Worm (Caenorhabditis elegans) whole organism, young adult: ENCODE results near the gene ZK546.2.

ENCODE experiments used
- B0261.1 ChIP-seq: sonication (generic microtip); optimal IDR thresholded peaks from 2 replicates; lab custom pipeline; 2016; ENCODE audit warnings: mild to moderate bottlenecking, missing genetic modification characterization, moderate library complexity, missing compliant biosample characterization
- D2030.7 ChIP-seq: fragments of 200-800 bp; sonication (Bioruptor generic); IDR thresholded peaks from 2 replicates; pipeline ENCODE4 v1.3.6; 2022; ENCODE audit warnings: missing genetic modification reagents, missing genetic modification characterization, missing compliant biosample characterization
- F33H1.4 ChIP-seq: fragments of 200-800 bp; sonication (Bioruptor generic); IDR thresholded peaks from 2 replicates; pipeline ENCODE4 v1.3.6; 2022; ENCODE audit warnings: missing genetic modification reagents, missing genetic modification characterization, missing compliant biosample characterization
- F37B4.10 ChIP-seq: fragments of 200-800 bp; sonication (Bioruptor generic); IDR thresholded peaks from 2 replicates; pipeline ENCODE4 v1.3.6; 2022; ENCODE audit warnings: missing genetic modification characterization, missing compliant biosample characterization
- F49E8.2 ChIP-seq: sonication (generic microtip); optimal IDR thresholded peaks from 3 replicates; lab custom pipeline; 2017; ENCODE audit warnings: missing genetic modification characterization, mild to moderate bottlenecking, missing compliant biosample characterization, antibody characterized with exemption, moderate library complexity; ENCODE audit not compliant: insufficient read depth
- F57A8.1 ChIP-seq: fragments of 200-800 bp; sonication (Bioruptor generic); optimal IDR thresholded peaks from 2 replicates; lab custom pipeline; 2018; ENCODE audit warnings: mild to moderate bottlenecking, missing genetic modification characterization, moderate library complexity, missing compliant biosample characterization
- K12H6.12 ChIP-seq: fragments of 200-800 bp; sonication (Bioruptor generic); optimal IDR thresholded peaks from 2 replicates; lab custom pipeline; 2018; ENCODE audit warnings: mild to moderate bottlenecking, missing genetic modification characterization, missing compliant biosample characterization
- T07F8.4 ChIP-seq: sonication (generic microtip); optimal IDR thresholded peaks from 2 replicates; lab custom pipeline; 2016; ENCODE audit warnings: mild to moderate bottlenecking, missing genetic modification characterization, moderate library complexity, missing compliant biosample characterization
- T26A5.8 ChIP-seq: sonication (generic microtip); optimal IDR thresholded peaks from 2 replicates; lab custom pipeline; 2016; ENCODE audit warnings: missing genetic modification characterization, missing compliant biosample characterization
- Y67H2A.10 ChIP-seq: fragments of 200-800 bp; sonication (Bioruptor generic); conservative IDR thresholded peaks from 2 replicates; pipeline ENCODE4 v1.3.6; 2022; ENCODE audit warnings: missing genetic modification reagents, missing genetic modification characterization, missing compliant biosample characterization
- ZK185.1 ChIP-seq: sonication (generic microtip); optimal IDR thresholded peaks from 2 replicates; lab custom pipeline; 2016; ENCODE audit warnings: mild to moderate bottlenecking, missing genetic modification characterization, missing compliant biosample characterization; ENCODE audit not compliant: poor library complexity, severe bottlenecking
- akir-1 ChIP-seq: fragments of 200-800 bp; sonication (Bioruptor generic); optimal IDR thresholded peaks from 2 replicates; lab custom pipeline; 2018; ENCODE audit warnings: mild to moderate bottlenecking, missing genetic modification characterization, moderate library complexity, missing compliant biosample characterization
- atf-7 ChIP-seq: sonication (generic microtip); optimal IDR thresholded peaks from 2 replicates; lab custom pipeline; 2017; ENCODE audit warnings: mild to moderate bottlenecking, missing genetic modification characterization, missing compliant biosample characterization
- cebp-2 ChIP-seq: fragments of 200-800 bp; sonication (Bioruptor generic); IDR thresholded peaks from 2 replicates; pipeline ENCODE4 v1.3.6; 2022; ENCODE audit warnings: missing genetic modification characterization, missing compliant biosample characterization
- ceh-27 ChIP-seq: fragments of 200-800 bp; sonication (Bioruptor generic); optimal IDR thresholded peaks from 2 replicates; lab custom pipeline; 2018; ENCODE audit warnings: mild to moderate bottlenecking, missing genetic modification characterization, moderate library complexity, missing compliant biosample characterization
- ceh-91 ChIP-seq: fragments of 200-800 bp; sonication (Bioruptor generic); IDR thresholded peaks from 2 replicates; pipeline ENCODE4 v1.3.6; 2022; ENCODE audit warnings: missing genetic modification reagents, missing genetic modification characterization, missing compliant biosample characterization
- dox-1 ChIP-seq: fragments of 200-800 bp; sonication (Bioruptor generic); IDR thresholded peaks from 2 replicates; pipeline ENCODE4 v1.3.6; 2022; ENCODE audit warnings: missing genetic modification reagents, missing genetic modification characterization, missing compliant biosample characterization
- efl-1 ChIP-seq: fragments of 150-350 bp; optimal IDR thresholded peaks from 2 replicates; lab custom pipeline; 2014; ENCODE audit warnings: missing biosample characterization, missing genetic modification reagents, missing genetic modification characterization
- ets-4 ChIP-seq: fragments of 200-800 bp; sonication (Bioruptor generic); optimal IDR thresholded peaks from 2 replicates; lab custom pipeline; 2018; ENCODE audit warnings: mild to moderate bottlenecking, missing genetic modification characterization, missing compliant biosample characterization
- gei-17 ChIP-seq: fragments of 200-800 bp; sonication (Bioruptor generic); optimal IDR thresholded peaks from 2 replicates; lab custom pipeline; 2018; ENCODE audit warnings: mild to moderate bottlenecking, missing genetic modification characterization, missing compliant biosample characterization
- him-1 ChIP-seq: sonication (generic microtip); optimal IDR thresholded peaks from 2 replicates; lab custom pipeline; 2016; ENCODE audit warnings: missing genotype, missing genetic modification reagents, missing genetic modification characterization, missing compliant biosample characterization
- hlh-12 ChIP-seq: sonication (generic microtip); optimal IDR thresholded peaks from 2 replicates; lab custom pipeline; 2016; ENCODE audit warnings: missing genetic modification characterization, missing compliant biosample characterization
- hsf-1 ChIP-seq: fragments of 200-800 bp; sonication (Bioruptor generic); IDR thresholded peaks from 2 replicates; pipeline ENCODE4 v1.3.6; 2022; ENCODE audit warnings: missing genetic modification reagents, missing genetic modification characterization, missing compliant biosample characterization
- lin-54 ChIP-seq: fragments of 200-800 bp; sonication (Bioruptor generic); optimal IDR thresholded peaks from 2 replicates; lab custom pipeline; 2018; ENCODE audit warnings: mild to moderate bottlenecking, missing genetic modification characterization, missing compliant biosample characterization
- lsl-1 ChIP-seq: fragments of 200-800 bp; sonication (Bioruptor generic); optimal IDR thresholded peaks from 2 replicates; lab custom pipeline; 2018; ENCODE audit warnings: mild to moderate bottlenecking, missing genetic modification characterization, moderate library complexity, missing compliant biosample characterization
- lsy-27 ChIP-seq: sonication (generic microtip); optimal IDR thresholded peaks from 2 replicates; lab custom pipeline; 2017; ENCODE audit warnings: missing genetic modification characterization, mild to moderate bottlenecking, missing compliant biosample characterization, antibody characterized with exemption, missing genotype, borderline replicate concordance; ENCODE audit not compliant: insufficient read depth
- madf-6 ChIP-seq: fragments of 200-800 bp; sonication (Bioruptor generic); IDR thresholded peaks from 2 replicates; pipeline ENCODE4 v1.3.6; 2022; ENCODE audit warnings: missing genetic modification reagents, missing genetic modification characterization, missing compliant biosample characterization
- madf-8 ChIP-seq: fragments of 200-800 bp; sonication (Bioruptor generic); conservative IDR thresholded peaks from 2 replicates; pipeline ENCODE4 v1.3.6; 2022; ENCODE audit warnings: missing genetic modification reagents, missing genetic modification characterization, missing compliant biosample characterization
- mcd-1 ChIP-seq: fragments of 200-800 bp; sonication (Bioruptor generic); IDR thresholded peaks from 2 replicates; pipeline ENCODE4 v1.3.6; 2022; ENCODE audit warnings: missing genetic modification reagents, missing genetic modification characterization, missing compliant biosample characterization
- mes-4 ChIP-seq: sonication (generic microtip); optimal IDR thresholded peaks from 2 replicates; lab custom pipeline; 2016; ENCODE audit warnings: missing genotype, missing genetic modification characterization, missing compliant biosample characterization
- mxl-1 ChIP-seq: sonication (generic microtip); optimal IDR thresholded peaks from 2 replicates; lab custom pipeline; 2016; ENCODE audit warnings: missing genetic modification characterization, missing compliant biosample characterization
- rcor-1 ChIP-seq: fragments of 200-800 bp; sonication (Bioruptor generic); IDR thresholded peaks from 2 replicates; pipeline ENCODE4 v1.3.6; 2022; ENCODE audit warnings: missing genetic modification reagents, missing genetic modification characterization, missing compliant biosample characterization
- rec-8 ChIP-seq, 2 experiments: sonication (generic microtip); optimal IDR thresholded peaks; 2 replicates each; lab custom pipeline; 2016; ENCODE audit warnings: mild to moderate bottlenecking in 2 of 2, missing genetic modification characterization in 2 of 2, missing genetic modification reagents in 2 of 2, missing genotype in 2 of 2, missing biosample characterization in 1 of 2, missing compliant biosample characterization in 1 of 2, moderate library complexity in 1 of 2
- sdz-38 ChIP-seq: sonication (generic microtip); optimal IDR thresholded peaks from 2 replicates; lab custom pipeline; 2016; ENCODE audit warnings: missing genotype, missing genetic modification characterization, missing compliant biosample characterization
- snpc-1.3 ChIP-seq: sonication (generic microtip); optimal IDR thresholded peaks from 2 replicates; lab custom pipeline; 2017; ENCODE audit warnings: missing genetic modification characterization, mild to moderate bottlenecking, missing compliant biosample characterization, antibody characterized with exemption, moderate library complexity, missing genotype, missing genetic modification reagents; ENCODE audit not compliant: insufficient read depth
- snpc-3.4 ChIP-seq: sonication (generic microtip); optimal IDR thresholded peaks from 2 replicates; lab custom pipeline; 2017; ENCODE audit warnings: missing genetic modification characterization, mild to moderate bottlenecking, missing compliant biosample characterization, antibody characterized with exemption, moderate library complexity, missing genotype, missing genetic modification reagents
- tbp1 ChIP-seq: fragments of 200-800 bp; sonication (Bioruptor generic); optimal IDR thresholded peaks from 2 replicates; lab custom pipeline; 2018; ENCODE audit warnings: mild to moderate bottlenecking, missing genetic modification characterization, missing compliant biosample characterization
- tlf-1 ChIP-seq: fragments of 200-800 bp; sonication (Bioruptor generic); optimal IDR thresholded peaks from 2 replicates; lab custom pipeline; 2018; ENCODE audit warnings: mild to moderate bottlenecking, missing genetic modification characterization, missing compliant biosample characterization
- xnd-1 ChIP-seq: sonication (generic microtip); optimal IDR thresholded peaks from 2 replicates; lab custom pipeline; 2016; ENCODE audit warnings: missing genotype, missing genetic modification reagents, missing genetic modification characterization, missing compliant biosample characterization
- zim-3 ChIP-seq: sonication (generic microtip); optimal IDR thresholded peaks from 2 replicates; lab custom pipeline; 2017; ENCODE audit warnings: mild to moderate bottlenecking, missing genetic modification characterization, moderate library complexity, missing compliant biosample characterization
- ztf-22 ChIP-seq: fragments of 200-800 bp; sonication (Bioruptor generic); optimal IDR thresholded peaks from 2 replicates; lab custom pipeline; 2018; ENCODE audit warnings: mild to moderate bottlenecking, missing genetic modification characterization, moderate library complexity, missing compliant biosample characterization

The ZK546.2 gene

DNA sequence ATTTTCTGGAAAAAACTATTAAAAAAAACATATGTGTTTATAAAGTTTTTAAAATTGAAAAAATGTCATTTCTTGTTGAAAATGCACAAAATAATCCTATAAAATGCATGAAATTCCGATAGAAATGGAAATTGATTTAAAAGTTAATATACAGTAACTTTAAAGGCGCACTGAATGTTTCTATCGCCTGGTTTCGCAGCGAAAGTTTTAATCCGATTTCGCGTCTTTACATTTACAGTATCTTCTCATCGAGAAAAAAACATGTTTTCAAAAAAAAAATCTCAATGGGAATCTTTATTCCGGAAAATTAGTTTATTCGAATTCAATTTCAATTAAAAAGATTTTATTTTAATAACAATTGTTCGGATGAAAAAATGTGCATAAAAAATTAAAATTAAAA lies 31.6 kb upstream of the ZK546.2 start, which contains the start of gene R05F9.11:
TSS of gene R05F9.11 (minus strand) at position 5 of the 400 bp plus-strand sequence.
- peak; percentile 43 for TF ChIP-seq F49E8.2 (tag; lab: Kevin White, UChicago)
- peak; percentile 27 for TF ChIP-seq efl-1 (GFP tag; lab: Kevin White, UChicago)
- TF ChIP-seq lin-54 (GFP tag; lab: Kevin White, UChicago): peak; percentile 45
- no peak for TF ChIP-seq gei-17 (GFP tag; lab: Kevin White, UChicago)
- peak; percentile 42 for TF ChIP-seq tbp1 (GFP tag; lab: Kevin White, UChicago)
- TF ChIP-seq K12H6.12 (tag; lab: Kevin White, UChicago): no peak
- TF ChIP-seq T07F8.4 (tag; lab: Kevin White, UChicago): no peak
- no peak for TF ChIP-seq ztf-22
- TF ChIP-seq xnd-1 (tag; lab: Kevin White, UChicago): peak; percentile 90
- TF ChIP-seq F33H1.4 (GFP tag; lab: Robert Waterston, UW): peak; percentile 95
- no peak for TF ChIP-seq ets-4 (GFP tag; lab: Kevin White, UChicago)
- peak; percentile 87 for TF ChIP-seq madf-8
- no peak for TF ChIP-seq ZK185.1 (tag; lab: Kevin White, UChicago)
- TF ChIP-seq mcd-1: 0 out of 2 replicates have a peak, but pooled peaks have one; percentile 18
- TF ChIP-seq hsf-1: 0 out of 2 replicates have a peak, but pooled peaks have one; percentile 40
- peak; percentile 94 for TF ChIP-seq lsl-1 (GFP tag; lab: Kevin White, UChicago)
- TF ChIP-seq him-1 (tag; lab: Kevin White, UChicago): peak; percentile 79
- TF ChIP-seq snpc-1.3 (tag; lab: Kevin White, UChicago): no peak
- 0 out of 2 replicates have a peak, but pooled peaks have one; percentile 11 for TF ChIP-seq rcor-1
- peak; percentile 4 for TF ChIP-seq tlf-1 (GFP tag; lab: Kevin White, UChicago)
- peak; percentile 66 for TF ChIP-seq D2030.7 (GFP tag; lab: Robert Waterston, UW)
- TF ChIP-seq madf-6: peak; percentile 93
- no peak for TF ChIP-seq ceh-27 (GFP tag; lab: Kevin White, UChicago)
- 0 out of 2 replicates have a peak, but pooled peaks have one; percentile 52 for TF ChIP-seq ceh-91 (GFP tag; lab: Robert Waterston, UW)

DNA sequence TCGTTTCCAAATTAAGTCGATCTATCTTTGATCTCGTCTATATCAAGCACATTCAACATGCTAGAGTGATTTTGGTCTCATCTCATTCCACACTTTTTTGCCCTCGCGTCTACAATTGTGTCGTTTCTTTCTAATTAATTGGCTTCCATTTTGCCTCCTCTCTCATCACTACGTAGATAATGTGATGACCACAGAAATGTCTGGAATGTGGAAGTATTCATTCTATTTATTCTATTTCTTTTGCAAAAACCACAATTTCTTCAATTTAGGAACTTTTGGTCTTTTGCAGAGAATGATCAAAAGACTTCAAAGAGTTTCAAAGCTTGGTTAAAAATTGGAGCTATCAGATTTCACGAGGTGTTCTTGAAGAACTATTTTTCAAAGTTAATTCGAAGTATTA lies 30.3 kb upstream of the ZK546.2 start:
- TF ChIP-seq hlh-12 (no peak), snpc-3.4 (no peak), ets-4 (GFP tag; lab: Kevin White, UChicago) (no peak), mxl-1 (tag; lab: Kevin White, UChicago) (no peak), zim-3 (tag; lab: Kevin White, UChicago) (no peak), cebp-2 (GFP tag; lab: Robert Waterston, UW) (no peak), akir-1 (GFP tag; lab: Kevin White, UChicago) (no peak), B0261.1 (tag; lab: Kevin White, UChicago) (no peak), F57A8.1 (no peak), F37B4.10 (no peak), Y67H2A.10 (no peak), lsy-27 (tag; lab: Kevin White, UChicago) (no peak), rec-8 (tag; optimal IDR thresholded peaks at IDR 0.05; lab: Kevin White, UChicago) (no peak), mes-4 (no peak), sdz-38 (tag; lab: Kevin White, UChicago) (no peak), T26A5.8 (tag; lab: Kevin White, UChicago) (no peak), dox-1 (GFP tag; lab: Robert Waterston, UW) (no peak), atf-7 (tag; lab: Kevin White, UChicago) (no peak)
